Fruit fly (Drosophila melanogaster) whole organism, embryonic: ENCODE measurements around the gene car.

Experiments
- Atf3 ChIP-seq: fragments of 200-800 bp; sonication (Bioruptor generic); optimal IDR thresholded peaks from 3 replicates; lab custom pipeline; 2016; ENCODE audit warnings: missing biosample characterization, missing genetic modification characterization
- Bgb ChIP-seq: fragments of 200-800 bp; sonication (Bioruptor generic); IDR thresholded peaks from 2 replicates; pipeline ENCODE4 v1.3.6; 2022; ENCODE audit warnings: missing biosample characterization, missing genetic modification characterization; ENCODE audit not compliant: partially characterized antibody
- CG10147 ChIP-seq: fragments of 200-800 bp; sonication (Bioruptor generic); optimal IDR thresholded peaks from 2 replicates; lab custom pipeline; 2019; ENCODE audit warnings: missing biosample characterization, mild to moderate bottlenecking, missing genetic modification characterization, moderate library complexity
- CG1233 ChIP-seq: fragments of 200-800 bp; sonication (Bioruptor generic); optimal IDR thresholded peaks from 4 replicates; lab custom pipeline; 2018; ENCODE audit warnings: missing biosample characterization, mild to moderate bottlenecking, missing genetic modification characterization
- CG13424 ChIP-seq: fragments of 200-800 bp; sonication (Bioruptor generic); optimal IDR thresholded peaks from 2 replicates; lab custom pipeline; 2019; ENCODE audit warnings: missing biosample characterization, mild to moderate bottlenecking, missing genetic modification characterization, moderate library complexity
- CG13894 ChIP-seq: fragments of 200-800 bp; sonication (Bioruptor generic); optimal IDR thresholded peaks from 3 replicates; lab custom pipeline; 2018; ENCODE audit warnings: missing biosample characterization, mild to moderate bottlenecking, missing genetic modification characterization, moderate library complexity
- CG14710 ChIP-seq: fragments of 200-800 bp; sonication (Bioruptor generic); optimal IDR thresholded peaks from 3 replicates; lab custom pipeline; 2019; ENCODE audit warnings: missing biosample characterization, mild to moderate bottlenecking, missing genetic modification characterization, moderate library complexity
- CG1603 ChIP-seq: fragments of 200-800 bp; sonication (Bioruptor generic); optimal IDR thresholded peaks from 2 replicates; lab custom pipeline; 2019; ENCODE audit warnings: missing biosample characterization, mild to moderate bottlenecking, missing genetic modification characterization, moderate library complexity
- CG18262 ChIP-seq: fragments of 200-800 bp; optimal IDR thresholded peaks from 3 replicates; lab custom pipeline; 2019; ENCODE audit warnings: missing biosample characterization, mild to moderate bottlenecking, missing genetic modification characterization, moderate library complexity
- CG2116 ChIP-seq: fragments of 200-800 bp; sonication (Bioruptor generic); optimal IDR thresholded peaks from 3 replicates; lab custom pipeline; 2018; ENCODE audit warnings: missing biosample characterization, mild to moderate bottlenecking, missing genetic modification characterization
- CG30431 ChIP-seq: fragments of 200-800 bp; sonication (Bioruptor generic); optimal IDR thresholded peaks from 2 replicates; lab custom pipeline; 2017; ENCODE audit warnings: missing biosample characterization, missing genetic modification characterization
- CG3281 ChIP-seq: fragments of 200-800 bp; sonication (Bioruptor generic); optimal IDR thresholded peaks from 3 replicates; lab custom pipeline; 2017; ENCODE audit warnings: missing biosample characterization, mild to moderate bottlenecking, missing genetic modification characterization
- CG3726 ChIP-seq: fragments of 200-800 bp; sonication (Bioruptor generic); IDR thresholded peaks from 3 replicates; pipeline ENCODE4, ENCODE4 v1.3.6; 2022; ENCODE audit warnings: missing biosample characterization, missing genetic modification characterization
- CG3838 ChIP-seq: fragments of 200-800 bp; sonication (Bioruptor generic); optimal IDR thresholded peaks from 3 replicates; lab custom pipeline; 2016; ENCODE audit warnings: missing biosample characterization, missing genetic modification characterization
- CG4707 ChIP-seq: fragments of 200-800 bp; sonication (Bioruptor generic); optimal IDR thresholded peaks from 2 replicates; lab custom pipeline; 2018; ENCODE audit warnings: missing biosample characterization, mild to moderate bottlenecking, missing genetic modification characterization, moderate library complexity
- CG6175 ChIP-seq: fragments of 200-800 bp; sonication (Bioruptor generic); IDR thresholded peaks from 3 replicates; pipeline ENCODE4 v1.3.6; 2022; ENCODE audit warnings: missing biosample characterization, missing genetic modification characterization
- CG6683 ChIP-seq: fragments of 200-800 bp; sonication (Bioruptor generic); optimal IDR thresholded peaks from 2 replicates; lab custom pipeline; 2017; ENCODE audit warnings: missing biosample characterization, mild to moderate bottlenecking, missing genetic modification characterization, missing genetic modification reagents
- CG8388 ChIP-seq: fragments of 200-800 bp; sonication (Bioruptor generic); optimal IDR thresholded peaks from 2 replicates; lab custom pipeline; 2019; ENCODE audit warnings: missing biosample characterization, mild to moderate bottlenecking, missing genetic modification characterization, moderate library complexity
- CG9437 ChIP-seq: fragments of 200-800 bp; sonication (Bioruptor generic); optimal IDR thresholded peaks from 2 replicates; lab custom pipeline; 2018; ENCODE audit warnings: missing biosample characterization, mild to moderate bottlenecking, missing genetic modification characterization
- HLHmδ ChIP-seq: fragments of 200-800 bp; sonication (Bioruptor generic); optimal IDR thresholded peaks from 2 replicates; lab custom pipeline; 2018; ENCODE audit warnings: missing biosample characterization, mild to moderate bottlenecking, missing genetic modification characterization, moderate library complexity
- Hr78 ChIP-seq, 2 experiments: fragments of 200-800 bp in 1 of 2; fragments of >200 bp in 1 of 2; sonication (Bioruptor generic) in 1 of 2; optimal IDR thresholded peaks; 2 replicates each; lab custom pipeline; 2017 to 2019; ENCODE audit warnings: missing biosample characterization in 2 of 2, missing genetic modification characterization in 2 of 2, mild to moderate bottlenecking in 1 of 2, moderate library complexity in 1 of 2
- Lim3 ChIP-seq: fragments of 200-800 bp; sonication (Bioruptor generic); IDR thresholded peaks from 2 replicates; pipeline ENCODE4 v1.3.6; 2022; ENCODE audit warnings: missing biosample characterization, missing genetic modification characterization
- NC2α ChIP-seq: fragments of 200-800 bp; sonication (Bioruptor generic); optimal IDR thresholded peaks from 2 replicates; lab custom pipeline; 2016; ENCODE audit warnings: missing biosample characterization, missing genetic modification characterization
- Ravus ChIP-seq: fragments of 200-800 bp; sonication (Bioruptor generic); IDR thresholded peaks from 2 replicates; pipeline ENCODE4 v1.3.6; 2022; ENCODE audit warnings: missing biosample characterization, missing genetic modification characterization
- Rfx ChIP-seq: fragments of 200-800 bp; sonication (Bioruptor generic); IDR thresholded peaks from 2 replicates; pipeline ENCODE4 v1.3.6; 2022; ENCODE audit warnings: missing biosample characterization, missing genetic modification characterization
- Sox102F ChIP-seq: fragments of 200-800 bp; sonication (Bioruptor generic); optimal IDR thresholded peaks from 2 replicates; lab custom pipeline; 2018; ENCODE audit warnings: missing biosample characterization, mild to moderate bottlenecking, missing genetic modification characterization, moderate library complexity
- TFAM ChIP-seq: fragments of 200-800 bp; sonication (Bioruptor generic); optimal IDR thresholded peaks from 2 replicates; lab custom pipeline; 2017; ENCODE audit warnings: missing biosample characterization, missing genetic modification characterization, inconsistent platforms
- Usf ChIP-seq: fragments of 200-800 bp; sonication (Bioruptor generic); optimal IDR thresholded peaks from 2 replicates; lab custom pipeline; 2017; ENCODE audit warnings: missing genotype, missing biosample characterization, missing genetic modification characterization
- Xbp1 ChIP-seq: fragments of 200-800 bp; sonication (Bioruptor generic); optimal IDR thresholded peaks from 3 replicates; lab custom pipeline; 2016; ENCODE audit warnings: missing biosample characterization, mild to moderate bottlenecking, missing genetic modification characterization
- ara ChIP-seq: fragments of 200-800 bp; sonication (Bioruptor generic); IDR thresholded peaks from 2 replicates; pipeline ENCODE4 v1.3.6; 2022; ENCODE audit warnings: missing biosample characterization, missing genetic modification characterization
- chn ChIP-seq: fragments of 200-800 bp; sonication (Bioruptor generic); optimal IDR thresholded peaks from 2 replicates; lab custom pipeline; 2016; ENCODE audit warnings: missing biosample characterization, missing genetic modification characterization
- crc ChIP-seq: fragments of 200-800 bp; sonication (Bioruptor generic); optimal IDR thresholded peaks from 2 replicates; lab custom pipeline; 2016; ENCODE audit warnings: missing biosample characterization, missing genetic modification characterization
- dpn ChIP-seq, 2 experiments: fragments of 200-800 bp; sonication (Bioruptor generic); optimal IDR thresholded peaks; 3 replicates each; lab custom pipeline; 2016; ENCODE audit warnings: missing biosample characterization in 2 of 2, missing genetic modification characterization in 2 of 2
- fu2 ChIP-seq: fragments of 200-800 bp; sonication (Bioruptor generic); optimal IDR thresholded peaks from 2 replicates; lab custom pipeline; 2016; ENCODE audit warnings: missing biosample characterization, missing genetic modification characterization
- gsb-n ChIP-seq: fragments of 200-800 bp; sonication (Bioruptor generic); optimal IDR thresholded peaks from 3 replicates; lab custom pipeline; 2018; ENCODE audit warnings: missing biosample characterization, mild to moderate bottlenecking, missing genetic modification characterization
- knrl ChIP-seq: fragments of 200-800 bp; sonication (Bioruptor generic); IDR thresholded peaks from 3 replicates; pipeline ENCODE4 v1.3.6; 2022; ENCODE audit warnings: missing biosample characterization, missing genetic modification characterization; ENCODE audit not compliant: partially characterized antibody
- odd ChIP-seq: fragments of 200-800 bp; sonication (Bioruptor generic); optimal IDR thresholded peaks from 2 replicates; lab custom pipeline; 2017; ENCODE audit warnings: missing biosample characterization, mild to moderate bottlenecking, missing genetic modification characterization
- org-1 ChIP-seq: fragments of 200-800 bp; sonication (Bioruptor generic); optimal IDR thresholded peaks from 2 replicates; lab custom pipeline; 2017; ENCODE audit warnings: missing biosample characterization, missing genetic modification characterization
- pan ChIP-seq, 4 experiments: fragments of >200 bp in 3 of 4; fragments of 200-800 bp in 1 of 4; sonication (Bioruptor generic) in 1 of 4; optimal IDR thresholded peaks in 3 of 4; IDR thresholded peaks in 1 of 4; 2 replicates each; pipeline versions ENCODE4 v1.3.6 to Lab custom; 2017 to 2022; ENCODE audit warnings: missing biosample characterization in 2 of 4, missing genetic modification characterization in 2 of 4, mixed read lengths in 1 of 4
- pb ChIP-seq: fragments of 200-800 bp; sonication (Bioruptor generic); optimal IDR thresholded peaks from 3 replicates; lab custom pipeline; 2016; ENCODE audit warnings: missing biosample characterization, missing genetic modification characterization
- pfk ChIP-seq: fragments of 200-800 bp; sonication (Bioruptor generic); optimal IDR thresholded peaks from 2 replicates; lab custom pipeline; 2018; ENCODE audit warnings: missing biosample characterization, mild to moderate bottlenecking, missing genetic modification characterization, moderate library complexity
- prd ChIP-seq, 3 experiments: fragments of >200 bp in 2 of 3; fragments of 200-800 bp in 1 of 3; sonication (Bioruptor generic) in 1 of 3; optimal IDR thresholded peaks in 2 of 3; IDR thresholded peaks in 1 of 3; 2 replicates in 2 of 3; 3 replicates in 1 of 3; pipeline versions ENCODE4 v1.3.6 to Lab custom; 2017 to 2022; ENCODE audit warnings: missing biosample characterization in 1 of 3, missing genetic modification characterization in 1 of 3
- salm ChIP-seq: fragments of 200-800 bp; sonication (Bioruptor generic); optimal IDR thresholded peaks from 2 replicates; lab custom pipeline; 2018; ENCODE audit warnings: missing biosample characterization, mild to moderate bottlenecking, missing genetic modification characterization
- sens ChIP-seq: fragments of 200-800 bp; sonication (Bioruptor generic); peaks from one replicate; lab custom pipeline; 2016; ENCODE audit warnings: missing biosample characterization, missing genetic modification characterization
- tin ChIP-seq: fragments of 200-800 bp; sonication (Bioruptor generic); optimal IDR thresholded peaks from 3 replicates; lab custom pipeline; 2016; ENCODE audit warnings: missing biosample characterization, missing genetic modification characterization
- trem ChIP-seq: fragments of 200-800 bp; optimal IDR thresholded peaks from 3 replicates; lab custom pipeline; 2019; ENCODE audit warnings: missing biosample characterization, mild to moderate bottlenecking, missing genetic modification characterization, moderate library complexity
- zen2 ChIP-seq: fragments of 200-800 bp; sonication (Bioruptor generic); IDR thresholded peaks from 3 replicates; pipeline ENCODE4 v1.3.6; 2022; ENCODE audit warnings: missing biosample characterization, missing genetic modification characterization; ENCODE audit not compliant: partially characterized antibody

The car gene

DNA sequence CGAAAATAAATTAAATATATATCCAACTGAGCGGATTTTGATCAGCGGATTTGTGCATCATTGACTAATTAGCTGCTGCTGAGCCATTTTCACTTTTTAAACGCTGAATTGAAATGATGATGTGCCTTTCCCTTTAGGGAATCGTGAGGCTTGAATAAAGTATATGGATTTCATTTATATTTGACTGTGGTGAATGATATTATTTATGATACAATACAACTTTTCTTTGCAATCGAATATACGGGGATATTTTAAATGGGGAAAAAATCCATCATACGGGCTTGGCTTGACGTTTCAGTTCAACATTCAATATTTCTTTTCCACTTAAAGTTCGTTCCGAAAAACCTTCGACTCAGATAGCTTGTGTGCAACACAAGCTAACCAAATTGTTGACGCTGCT is 45.4 kb downstream of the car start, which contains the start of the genes Shawn and Tyler:
TSS of gene Shawn (plus strand) at position 301 of the 400 bp plus-strand sequence.
TSS of gene Tyler (plus strand) at position 301 of the 400 bp plus-strand sequence.
- TF ChIP-seq Sox102F (GFP tag; lab: Kevin White, UChicago) (no peak), sens (peak; percentile 56), ara (GFP tag; lab: Robert Waterston, UW) (0 out of 2 replicates have a peak, but pooled peaks have one; percentile 17), Usf (GFP tag; lab: Kevin White, UChicago) (no peak), prd (optimal IDR thresholded peaks at IDR 0.05; lab: Kevin White, UChicago) (no peak), prd (GFP tag; IDR thresholded peaks at IDR 0.05; lab: Robert Waterston, UW) (no peak), CG2116 (no peak), CG9437 (no peak), Atf3 (no peak)
- TF ChIP-seq, all 482 proteins: peak for 2

dm6 chrX:19613473-19613872 is 47.7 kb downstream of the car start:
- TF ChIP-seq knrl (GFP tag; lab: Robert Waterston, UW) (no peak), CG18262 (peak; percentile 34), salm (tag; lab: Kevin White, UChicago) (peak; percentile 17), Bgb (no peak), HLHmδ (GFP tag; lab: Kevin White, UChicago) (peak; percentile 86), CG3726 (no peak), tin (GFP tag; lab: Kevin White, UChicago) (no peak), NC2α (no peak), CG4707 (GFP tag; lab: Kevin White, UChicago) (peak; percentile 63), fu2 (GFP tag; lab: Kevin White, UChicago) (no peak), CG10147 (GFP tag; lab: Kevin White, UChicago) (peak; percentile 58), gsb-n (tag; lab: Kevin White, UChicago) (peak; percentile 30), trem (tag; lab: Kevin White, UChicago) (peak; percentile 36), CG8388 (GFP tag; lab: Kevin White, UChicago) (peak; percentile 34), CG30431 (GFP tag; lab: Kevin White, UChicago) (no peak), zen2 (GFP tag; lab: Robert Waterston, UW) (peak; percentile 64; the same call in 2 of the 3 replicates), CG2116 (peak; percentile 94), pb (peak; percentile 57), Ravus (no peak), CG6175 (GFP tag; lab: Robert Waterston, UW) (no peak), pfk (GFP tag; lab: Kevin White, UChicago) (peak; percentile 97), CG1233 (GFP tag; lab: Kevin White, UChicago) (peak; percentile 71), CG1603 (tag; lab: Kevin White, UChicago) (peak; percentile 81), dpn (GFP tag; optimal IDR thresholded peaks at IDR 0.05; lab: Kevin White, UChicago) (peak in 1 of 2 experiments; percentile 43), org-1 (peak; percentile 29), CG13894 (tag; lab: Kevin White, UChicago) (no peak), CG6683 (GFP tag; lab: Kevin White, UChicago) (peak; percentile 60), odd (GFP tag; lab: Kevin White, UChicago) (peak; percentile 70), CG13424 (peak; percentile 20), TFAM (GFP tag; lab: Kevin White, UChicago) (no peak), CG14710 (tag; lab: Kevin White, UChicago) (peak; percentile 57), Lim3 (GFP tag; lab: Robert Waterston, UW) (no peak), chn (no peak), Xbp1 (GFP tag; lab: Kevin White, UChicago) (peak; percentile 5), CG3838 (GFP tag; lab: Kevin White, UChicago) (no peak), CG3281 (GFP tag; lab: Kevin White, UChicago) (peak; percentile 78), pan (optimal IDR thresholded peaks at IDR 0.05; lab: Kevin White, UChicago) (no peak), pan (GFP tag; optimal IDR thresholded peaks at IDR 0.05 in 1 of 2, IDR thresholded peaks at IDR 0.05 in 1 of 2) (peak in 1 of 2 experiments; percentile 29), crc (no peak), Hr78 (GFP tag; optimal IDR thresholded peaks at IDR 0.05; lab: Kevin White, UChicago) (no peak), Rfx (GFP tag; lab: Robert Waterston, UW) (peak; percentile 66; the same call in 1 of the 2 replicates)
